Worm (Caenorhabditis elegans): ENCODE measurements around the gene unc-96.
A peak's percentile ranks its signal among the peaks of the same experiment; 100 is the strongest.

unc-96 gene

ce11 chrX:661727-662330 is 40.7 kb upstream of the unc-96 start, which contains the start of gene rund-1 (continued):
- TF ChIP-seq aha-1 (tag; optimal IDR thresholded peaks at IDR 0.05) (no peak), fos-1 (tag; optimal IDR thresholded peaks at IDR 0.05) (peak; percentile 6), pax-3 (tag; optimal IDR thresholded peaks at IDR 0.05) (peak; percentile 46), fkh-8 (tag; optimal IDR thresholded peaks at IDR 0.05) (peak; percentile 98), mef-2 (tag; optimal IDR thresholded peaks at IDR 0.05) (peak; percentile 43), swsn-7 (tag; optimal IDR thresholded peaks at IDR 0.05) (peak; percentile 66), tbx-2 (tag; optimal IDR thresholded peaks at IDR 0.05) (peak; percentile 53), sox-4 (tag; optimal IDR thresholded peaks at IDR 0.05) (peak; percentile 71), C34B4.2 (tag; optimal IDR thresholded peaks at IDR 0.05) (no peak), zip-4 (GFP tag; optimal IDR thresholded peaks at IDR 0.05) (no peak), nhr-77 (tag; optimal IDR thresholded peaks at IDR 0.05) (peak; percentile 33), zag-1 (tag; optimal IDR thresholded peaks at IDR 0.05) (peak; percentile 36), lin-14 (GFP tag; optimal IDR thresholded peaks at IDR 0.05) (peak; percentile 91), unc-30 (tag; optimal IDR thresholded peaks at IDR 0.05) (no peak), ztf-4 (tag; optimal IDR thresholded peaks at IDR 0.05) (no peak)

DNA sequence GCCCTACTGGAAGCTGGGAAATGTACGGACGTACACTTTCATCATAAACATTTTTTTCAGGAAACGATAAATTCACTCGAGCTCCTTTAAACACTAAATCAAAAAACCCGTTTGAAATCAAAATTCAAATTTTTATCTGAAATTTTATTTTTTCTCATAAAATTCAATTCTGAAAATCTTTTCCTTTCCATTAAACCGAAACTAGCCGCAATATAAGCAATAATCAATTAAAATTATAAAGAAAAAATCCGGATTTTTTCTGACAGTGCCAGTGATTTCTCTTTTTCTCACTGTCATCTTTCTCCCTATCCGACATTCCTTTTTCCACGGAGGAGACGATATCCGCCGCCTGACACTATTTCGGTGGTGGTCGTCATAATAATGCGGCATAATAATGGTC is 34.8 kb upstream of the unc-96 start, which contains the start of gene lpr-7:
lpr-7 (plus strand) TSS at position 301 of the 400 bp plus-strand sequence.
- TF ChIP-seq hlh-4 (tag; optimal IDR thresholded peaks at IDR 0.05) (no peak), efl-3 (GFP tag; optimal IDR thresholded peaks at IDR 0.05) (no peak), nhr-90 (tag; optimal IDR thresholded peaks at IDR 0.05; ENCODE audit: poor library complexity) (no peak), nhr-84 (tag; optimal IDR thresholded peaks at IDR 0.05) (no peak), ztf-4 (tag; optimal IDR thresholded peaks at IDR 0.05) (no peak), ceh-88 (GFP tag; IDR thresholded peaks at IDR 0.05) (no peak), egl-13 (tag; optimal IDR thresholded peaks at IDR 0.05) (no peak), zip-4 (GFP tag; optimal IDR thresholded peaks at IDR 0.05) (no peak)

- TF ChIP-seq lin-39 (tag; optimal IDR thresholded peaks at IDR 0.05): no peak
- TF ChIP-seq lin-15B (tag; optimal IDR thresholded peaks at IDR 0.05): no peak
- no peak for TF ChIP-seq fkh-10 (GFP tag; optimal IDR thresholded peaks at IDR 0.05)
- no peak for TF ChIP-seq pag-3 (tag; optimal IDR thresholded peaks at IDR 0.05; ENCODE audit: borderline replicate concordance, insufficient read depth)
- TF ChIP-seq egl-13 (tag; optimal IDR thresholded peaks at IDR 0.05): no peak
- TF ChIP-seq nhr-71 (tag; optimal IDR thresholded peaks at IDR 0.05): no peak
- no peak for TF ChIP-seq ets-5 (GFP tag; IDR thresholded peaks at IDR 0.05)
- TF ChIP-seq nhr-47 (tag; optimal IDR thresholded peaks at IDR 0.05): no peak
- TF ChIP-seq sup-37 (GFP tag; optimal IDR thresholded peaks at IDR 0.05): no peak
- no peak for TF ChIP-seq efl-1 (optimal IDR thresholded peaks at IDR 0.05)
- no peak for TF ChIP-seq efl-1 (GFP tag; optimal IDR thresholded peaks at IDR 0.05 in 1 of 2)
- no peak for TF ChIP-seq snu-23 (GFP tag; optimal IDR thresholded peaks at IDR 0.05)
- no peak for TF ChIP-seq ztf-4 (tag; optimal IDR thresholded peaks at IDR 0.05)
- no peak for TF ChIP-seq ceh-90 (tag; optimal IDR thresholded peaks at IDR 0.05)
- TF ChIP-seq ama-1 (optimal IDR thresholded peaks at IDR 0.05): no peak
Measured at ce11 chrX:654804-655203, 33.7 kb upstream of the unc-96 start, which contains the start of gene ifc-2. ifc-2 (minus strand) TSS chrX:654904.

DNA sequence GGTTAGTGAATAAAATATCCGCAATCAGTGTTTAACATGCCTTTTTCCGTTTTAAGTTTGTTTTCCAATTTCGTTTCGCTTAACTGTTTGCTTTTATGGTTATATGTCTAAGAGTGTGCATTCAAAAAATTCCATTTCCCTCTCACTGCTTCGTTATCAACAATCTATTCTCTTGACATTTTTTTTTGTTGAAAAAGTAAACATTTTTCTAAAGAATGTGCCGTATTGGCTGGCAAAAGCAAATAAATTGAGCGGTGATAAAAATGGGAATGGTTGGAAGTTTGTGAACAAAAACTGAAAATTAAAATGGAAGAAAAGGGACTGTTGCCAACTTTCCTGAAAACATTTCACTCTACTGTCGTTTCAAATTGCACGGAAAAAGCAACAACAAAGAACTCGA is 30.5 kb upstream of the unc-96 start:
- TF ChIP-seq efl-1 (optimal IDR thresholded peaks at IDR 0.05) (no peak), efl-1 (GFP tag; optimal IDR thresholded peaks at IDR 0.05 in 1 of 2) (peak in 1 of 2 experiments; percentile 79), aly-2 (tag; optimal IDR thresholded peaks at IDR 0.05) (no peak), elt-2 (tag; optimal IDR thresholded peaks at IDR 0.05) (peak; percentile 42), hpl-2 (GFP tag; optimal IDR thresholded peaks at IDR 0.05) (no peak), pax-3 (tag; optimal IDR thresholded peaks at IDR 0.05) (no peak), nhr-28 (tag; optimal IDR thresholded peaks at IDR 0.05) (no peak), lin-35 (GFP tag; optimal IDR thresholded peaks at IDR 0.05) (peak in 1 of 2 experiments; percentile 24)
